Worm (Caenorhabditis elegans) whole organism, L2 larva: ENCODE results near the gene pkc-3.

Source experiments
- F13H6.1 ChIP-seq: sonication (generic microtip); optimal IDR thresholded peaks from 2 replicates; lab custom pipeline; 2016; ENCODE audit warnings: missing genetic modification characterization, missing compliant biosample characterization
- Y55F3AM.14 ChIP-seq: fragments of 200-800 bp; sonication (Bioruptor generic); optimal IDR thresholded peaks from 2 replicates; lab custom pipeline; 2018; ENCODE audit warnings: mild to moderate bottlenecking, missing genetic modification characterization, missing compliant biosample characterization
- alr-1 ChIP-seq: fragments of 150-350 bp; optimal IDR thresholded peaks from 2 replicates; lab custom pipeline; 2014; ENCODE audit warnings: missing biosample characterization, missing genetic modification characterization
- aly-2 ChIP-seq: fragments of 150-350 bp; optimal IDR thresholded peaks from 2 replicates; lab custom pipeline; 2014; ENCODE audit warnings: missing biosample characterization, missing genetic modification characterization
- ama-1 ChIP-seq: fragments of 150-350 bp; optimal IDR thresholded peaks from 2 replicates; lab custom pipeline; 2018; ENCODE audit warnings: inconsistent platforms
- blmp-1 ChIP-seq: sonication (generic microtip); optimal IDR thresholded peaks from 2 replicates; lab custom pipeline; 2017; ENCODE audit warnings: missing genetic modification characterization, mild to moderate bottlenecking, missing compliant biosample characterization, antibody characterized with exemption, moderate library complexity; ENCODE audit not compliant: insufficient read depth
- ceh-16 ChIP-seq: fragments of 150-350 bp; optimal IDR thresholded peaks from 2 replicates; lab custom pipeline; 2014; ENCODE audit warnings: missing biosample characterization, missing genetic modification characterization
- ceh-82 ChIP-seq: fragments of 150-350 bp; optimal IDR thresholded peaks from 2 replicates; lab custom pipeline; 2014; ENCODE audit warnings: missing biosample characterization, missing genetic modification characterization
- crh-2 ChIP-seq: sonication (generic microtip); optimal IDR thresholded peaks from 2 replicates; lab custom pipeline; 2017; ENCODE audit warnings: missing biosample characterization, missing genetic modification characterization
- egl-27 ChIP-seq: sonication (generic microtip); optimal IDR thresholded peaks from 3 replicates; lab custom pipeline; 2017; ENCODE audit warnings: missing biosample characterization, missing genetic modification reagents, missing genetic modification characterization
- fos-1 ChIP-seq: fragments of 150-350 bp; optimal IDR thresholded peaks from 2 replicates; lab custom pipeline; 2014; ENCODE audit warnings: missing biosample characterization, missing genetic modification characterization
- gmeb-1 ChIP-seq: fragments of 150-350 bp; optimal IDR thresholded peaks from 2 replicates; lab custom pipeline; 2014; ENCODE audit warnings: missing biosample characterization, missing genetic modification characterization
- lin-11 ChIP-seq: fragments of 150-350 bp; sonication (generic microtip); optimal IDR thresholded peaks from 2 replicates; lab custom pipeline; 2014; ENCODE audit warnings: missing biosample characterization, missing genetic modification characterization, inconsistent platforms, mixed read lengths
- lin-13 ChIP-seq: fragments of 150-350 bp; optimal IDR thresholded peaks from 2 replicates; lab custom pipeline; 2014; ENCODE audit warnings: missing biosample characterization, missing genetic modification reagents, missing genetic modification characterization
- lin-39 ChIP-seq: fragments of 150-350 bp; optimal IDR thresholded peaks from 2 replicates; lab custom pipeline; 2014; ENCODE audit warnings: missing biosample characterization, missing genetic modification reagents, missing genetic modification characterization
- lsy-2 ChIP-seq, 2 experiments: fragments of 150-350 bp in 1 of 2; sonication (generic microtip) in 1 of 2; optimal IDR thresholded peaks; 2 replicates each; lab custom pipeline; 2014 to 2017; ENCODE audit warnings: missing biosample characterization in 2 of 2, missing genetic modification characterization in 2 of 2
- mab-5 ChIP-seq: fragments of 150-350 bp; optimal IDR thresholded peaks from 2 replicates; lab custom pipeline; 2014; ENCODE audit warnings: missing biosample characterization, missing genetic modification characterization
- nhr-12 ChIP-seq: fragments of 150-350 bp; optimal IDR thresholded peaks from 2 replicates; lab custom pipeline; 2014; ENCODE audit warnings: missing biosample characterization, missing genetic modification characterization
- nhr-129 ChIP-seq: fragments of 150-350 bp; optimal IDR thresholded peaks from 2 replicates; lab custom pipeline; 2014; ENCODE audit warnings: missing biosample characterization, missing genetic modification characterization
- nhr-21 ChIP-seq: fragments of 150-350 bp; optimal IDR thresholded peaks from 2 replicates; lab custom pipeline; 2014; ENCODE audit warnings: missing biosample characterization, missing genetic modification characterization
- nhr-23 ChIP-seq: fragments of 150-350 bp; optimal IDR thresholded peaks from 2 replicates; lab custom pipeline; 2014; ENCODE audit warnings: missing biosample characterization, missing genetic modification reagents, missing genetic modification characterization
- nhr-237 ChIP-seq: fragments of 150-350 bp; optimal IDR thresholded peaks from 2 replicates; lab custom pipeline; 2014; ENCODE audit warnings: missing biosample characterization, missing genetic modification characterization
- sem-4 ChIP-seq: fragments of 150-350 bp; optimal IDR thresholded peaks from 2 replicates; lab custom pipeline; 2014; ENCODE audit warnings: missing biosample characterization, missing genetic modification reagents, missing genetic modification characterization
- sma-3 ChIP-seq: sonication (generic microtip); optimal IDR thresholded peaks from 2 replicates; lab custom pipeline; 2016; ENCODE audit warnings: missing genetic modification reagents, missing genetic modification characterization, missing compliant biosample characterization
- sma-9 ChIP-seq, 2 experiments: fragments of 150-350 bp in 1 of 2; sonication (generic microtip) in 1 of 2; optimal IDR thresholded peaks; 2 replicates each; lab custom pipeline; 2014 to 2016; ENCODE audit warnings: missing genetic modification characterization in 2 of 2, mild to moderate bottlenecking in 1 of 2, missing biosample characterization in 1 of 2, missing compliant biosample characterization in 1 of 2, missing genetic modification reagents in 1 of 2, moderate library complexity in 1 of 2
- snpc-4 ChIP-seq: fragments of 150-350 bp; optimal IDR thresholded peaks from 2 replicates; lab custom pipeline; 2014; ENCODE audit warnings: missing biosample characterization, missing genetic modification characterization
- unc-39 ChIP-seq: fragments of 150-350 bp; optimal IDR thresholded peaks from 2 replicates; lab custom pipeline; 2014; ENCODE audit warnings: missing biosample characterization, missing genetic modification characterization
- unc-55 ChIP-seq: fragments of 150-350 bp; sonication (generic microtip); optimal IDR thresholded peaks from 3 replicates; lab custom pipeline; 2014; ENCODE audit warnings: missing biosample characterization, missing genetic modification reagents, missing genetic modification characterization
- zag-1 ChIP-seq: fragments of 150-350 bp; optimal IDR thresholded peaks from 2 replicates; lab custom pipeline; 2014; ENCODE audit warnings: missing biosample characterization, missing genetic modification characterization
- ztf-1 ChIP-seq: fragments of 200-800 bp; sonication (Bioruptor generic); conservative IDR thresholded peaks from 2 replicates; pipeline ENCODE4 v1.3.6; 2022; ENCODE audit warnings: missing genetic modification characterization, missing compliant biosample characterization
- ztf-11 ChIP-seq: sonication (generic microtip); optimal IDR thresholded peaks from 2 replicates; lab custom pipeline; 2017; ENCODE audit warnings: missing biosample characterization, missing genetic modification characterization
- ztf-4 ChIP-seq: fragments of 150-350 bp; optimal IDR thresholded peaks from 2 replicates; lab custom pipeline; 2014; ENCODE audit warnings: missing biosample characterization, missing genetic modification characterization

The pkc-3 gene

ce11 chrII:5330206-5330686 lies 49.6 kb upstream of the pkc-3 start (continued):
- TF ChIP-seq sma-3 (GFP tag; lab: Kevin White, UChicago) (peak; percentile 95), nhr-21 (tag; lab: Kevin White, UChicago) (peak; percentile 92), ztf-4 (tag; lab: Kevin White, UChicago) (peak; percentile 79), snpc-4 (tag; lab: Kevin White, UChicago) (peak; percentile 4)

DNA sequence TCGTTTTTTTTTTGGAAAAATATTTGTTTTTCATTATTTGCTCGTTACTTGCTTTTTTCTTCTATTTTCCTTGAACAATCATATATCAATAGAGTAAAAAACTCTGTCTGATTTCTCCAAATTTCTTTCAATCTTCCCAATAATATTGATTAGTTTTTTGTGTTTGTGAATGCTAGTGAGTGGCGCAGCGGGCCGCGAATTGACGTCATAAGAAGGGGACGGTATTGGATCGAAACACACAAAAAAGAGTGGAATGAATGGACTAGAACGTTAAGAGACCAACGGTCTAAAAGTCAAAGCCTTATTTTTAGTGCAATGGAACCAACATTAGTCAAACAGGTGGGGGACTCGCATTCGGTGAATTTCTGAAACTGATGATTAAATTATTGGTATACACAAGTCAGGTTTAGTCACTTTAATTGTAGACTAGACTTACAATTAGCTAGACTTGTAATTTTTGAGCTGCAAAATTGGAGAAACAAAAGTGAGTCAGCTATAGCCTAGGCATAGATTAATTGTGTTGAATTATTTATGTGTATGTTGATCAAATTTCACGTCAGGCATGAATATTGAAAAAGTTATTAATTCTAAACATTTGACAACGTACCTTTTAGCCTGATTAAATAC lies 48.0 kb upstream of the pkc-3 start:
- no peak for TF ChIP-seq ztf-4 (tag; lab: Kevin White, UChicago)
- no peak for TF ChIP-seq Y55F3AM.14 (GFP tag; lab: Kevin White, UChicago)
- TF ChIP-seq alr-1 (tag; lab: Kevin White, UChicago) = no peak
- TF ChIP-seq unc-39 (tag; lab: Kevin White, UChicago) = no peak
- TF ChIP-seq sma-3 (GFP tag; lab: Kevin White, UChicago) = peak; percentile 5
- peak; percentile 43 for TF ChIP-seq F13H6.1
- no peak for TF ChIP-seq blmp-1 (tag; lab: Kevin White, UChicago)
- TF ChIP-seq lin-39 (tag; lab: Kevin White, UChicago) = no peak
- no peak for TF ChIP-seq aly-2 (tag; lab: Kevin White, UChicago)
- TF ChIP-seq nhr-21 (tag; lab: Kevin White, UChicago) = no peak
- peak; percentile 11 for TF ChIP-seq nhr-129 (tag; lab: Kevin White, UChicago)
- TF ChIP-seq nhr-12 = no peak
- TF ChIP-seq egl-27 = no peak
- TF ChIP-seq lsy-2 (tag; optimal IDR thresholded peaks at IDR 0.05; lab: Kevin White, UChicago) = no peak
- TF ChIP-seq ztf-1 = no peak
- TF ChIP-seq fos-1 (tag; lab: Kevin White, UChicago) = peak; percentile 58
- TF ChIP-seq lin-13 (GFP tag; lab: Kevin White, UChicago) = no peak
- TF ChIP-seq crh-2 (tag; lab: Kevin White, UChicago) = no peak
- TF ChIP-seq ztf-11 = no peak
- no peak for TF ChIP-seq unc-55 (GFP tag; lab: Kevin White, UChicago)
- TF ChIP-seq zag-1 = no peak
- TF ChIP-seq ceh-16 = no peak
- TF ChIP-seq lin-11 (tag; lab: Kevin White, UChicago) = no peak
- no peak for TF ChIP-seq mab-5
- TF ChIP-seq sma-9 (GFP tag; optimal IDR thresholded peaks at IDR 0.05; lab: Kevin White, UChicago) = peak; percentile 13
- TF ChIP-seq sma-9 (tag; optimal IDR thresholded peaks at IDR 0.05; lab: Kevin White, UChicago) = no peak
- peak; percentile 2 for TF ChIP-seq ama-1

ce11 chrII:5332345-5333124 lies 47.3 kb upstream of the pkc-3 start:
- TF ChIP-seq sem-4 (no peak), fos-1 (tag; lab: Kevin White, UChicago) (peak; percentile 37), nhr-237 (tag; lab: Kevin White, UChicago) (no peak), nhr-21 (tag; lab: Kevin White, UChicago) (peak; percentile 15), sma-9 (GFP tag; optimal IDR thresholded peaks at IDR 0.05; lab: Kevin White, UChicago) (peak; percentile 53), sma-9 (tag; optimal IDR thresholded peaks at IDR 0.05; lab: Kevin White, UChicago) (no peak), gmeb-1 (tag; lab: Kevin White, UChicago) (no peak)

DNA sequence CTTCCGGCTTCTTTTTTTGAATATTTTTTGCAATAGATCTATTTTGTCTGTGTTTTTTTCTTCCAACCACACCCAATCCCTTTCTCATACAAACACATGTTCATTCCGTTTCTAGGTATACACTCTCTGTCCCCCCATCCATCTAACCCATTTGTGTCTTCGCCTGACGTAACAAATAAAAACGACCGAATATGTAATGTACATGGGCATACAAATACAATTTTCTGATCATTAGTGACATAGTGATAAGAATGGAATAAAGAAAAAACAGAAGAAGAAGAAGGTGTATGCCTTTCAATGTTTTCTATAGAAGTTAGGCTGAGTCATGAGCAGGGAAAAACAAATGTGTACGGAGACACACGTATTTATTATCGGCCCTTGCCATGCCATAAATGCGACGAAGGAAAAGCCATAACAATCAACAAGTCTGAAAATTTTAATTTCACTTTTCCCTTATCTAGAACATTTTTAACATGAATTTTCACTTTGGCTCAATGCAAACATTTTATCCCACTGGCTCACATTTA lies 46.0 kb upstream of the pkc-3 start:
- TF ChIP-seq ceh-82 = no peak
- peak; percentile 53 for TF ChIP-seq fos-1 (tag; lab: Kevin White, UChicago)
- TF ChIP-seq nhr-129 (tag; lab: Kevin White, UChicago) = no peak
- peak; percentile 19 for TF ChIP-seq nhr-21 (tag; lab: Kevin White, UChicago)
- peak; percentile 6 for TF ChIP-seq sma-9 (GFP tag; optimal IDR thresholded peaks at IDR 0.05; lab: Kevin White, UChicago)
- TF ChIP-seq sma-9 (tag; optimal IDR thresholded peaks at IDR 0.05; lab: Kevin White, UChicago) = no peak
- no peak for TF ChIP-seq nhr-23
